Worm (Caenorhabditis elegans): ENCODE results near the gene M88.3.

- TF ChIP-seq W03F9.2 (tag; optimal IDR thresholded peaks at IDR 0.05) (no peak), dao-5 (tag; optimal IDR thresholded peaks at IDR 0.05) (no peak), him-1 (tag; optimal IDR thresholded peaks at IDR 0.05) (no peak)
Observed at ce11 chrIII:4505726-4506125, 39.1 kb downstream of the M88.3 start.

Data from whole organism, L4/young adult.